Worm (Caenorhabditis elegans): ENCODE data around the gene F29B9.1.

- no peak for TF ChIP-seq ceh-31 (tag; optimal IDR thresholded peaks at IDR 0.05)
- TF ChIP-seq lim-6 (tag; optimal IDR thresholded peaks at IDR 0.05): no peak
- TF ChIP-seq hlh-6 (tag; optimal IDR thresholded peaks at IDR 0.05): no peak
- TF ChIP-seq ets-4 (tag; optimal IDR thresholded peaks at IDR 0.05): no peak
- no peak for TF ChIP-seq unc-86 (tag; optimal IDR thresholded peaks at IDR 0.05)
- no peak for TF ChIP-seq hlh-30 (tag; optimal IDR thresholded peaks at IDR 0.05; ENCODE audit: insufficient read depth)
- no peak for TF ChIP-seq tbx-2 (tag; optimal IDR thresholded peaks at IDR 0.05)
- TF ChIP-seq dve-1 (tag; optimal IDR thresholded peaks at IDR 0.05): no peak
These were observed 21.6 kb upstream of the F29B9.1 start for ce11 chrIV:4643577-4643976.
